Worm (Caenorhabditis elegans) whole organism, mixed stage, embryonic: ENCODE measurements around the gene memo-1.

Experiments
- mab-5 ChIP-seq: fragments of 150-350 bp; optimal IDR thresholded peaks from 2 replicates; lab custom pipeline; 2014; ENCODE audit warnings: missing biosample characterization, missing genetic modification characterization
- pha-4 ChIP-seq: fragments of 150-350 bp; optimal IDR thresholded peaks from 2 replicates; lab custom pipeline; 2018; ENCODE audit warnings: missing biosample characterization, missing genetic modification reagents, missing genetic modification characterization
- unc-39 ChIP-seq: fragments of 150-350 bp; optimal IDR thresholded peaks from 2 replicates; lab custom pipeline; 2014; ENCODE audit warnings: missing biosample characterization, missing genetic modification characterization
- unc-62 ChIP-seq: fragments of 150-350 bp; optimal IDR thresholded peaks from 2 replicates; lab custom pipeline; 2014; ENCODE audit warnings: missing biosample characterization, missing genetic modification reagents, missing genetic modification characterization

- TF ChIP-seq unc-62 (GFP tag; lab: Kevin White, UChicago) (peak; percentile 46), pha-4 (tag; lab: Kevin White, UChicago) (peak; percentile 75), mab-5 (tag; lab: Kevin White, UChicago) (no peak), unc-39 (no peak)
Observed at ce11 chrV:7854603-7855002, 7.6 kb upstream of the memo-1 start, which contains the start of the genes C37C3.9 and C37C3.18.
